Worm (Caenorhabditis elegans) whole organism, mixed stage, embryonic: ENCODE results near the gene pezo-1.

Experiments used
- elt-3 ChIP-seq: fragments of 150-350 bp; optimal IDR thresholded peaks from 2 replicates; lab custom pipeline; 2014; ENCODE audit warnings: missing biosample characterization, missing genetic modification characterization
- lin-13 ChIP-seq: fragments of 150-350 bp; optimal IDR thresholded peaks from 2 replicates; lab custom pipeline; 2014; ENCODE audit warnings: missing biosample characterization, missing genetic modification characterization
- lsy-2 ChIP-seq: fragments of 150-350 bp; optimal IDR thresholded peaks from 2 replicates; lab custom pipeline; 2014; ENCODE audit warnings: missing biosample characterization, missing genetic modification characterization
- mep-1 ChIP-seq: fragments of 150-350 bp; optimal IDR thresholded peaks from 2 replicates; lab custom pipeline; 2017; ENCODE audit warnings: missing biosample characterization, missing genetic modification reagents, missing genetic modification characterization, inconsistent platforms
- nhr-12 ChIP-seq: fragments of 150-350 bp; optimal IDR thresholded peaks from 2 replicates; lab custom pipeline; 2014; ENCODE audit warnings: missing biosample characterization, missing genetic modification characterization
- nhr-237 ChIP-seq: fragments of 150-350 bp; optimal IDR thresholded peaks from 2 replicates; lab custom pipeline; 2014; ENCODE audit warnings: missing biosample characterization, missing genetic modification characterization
- nhr-76 ChIP-seq: sonication (generic microtip); optimal IDR thresholded peaks from 2 replicates; lab custom pipeline; 2017; ENCODE audit warnings: missing biosample characterization, missing genetic modification characterization
- pha-4 ChIP-seq: fragments of 150-350 bp; optimal IDR thresholded peaks from 2 replicates; lab custom pipeline; 2018; ENCODE audit warnings: missing biosample characterization, missing genetic modification reagents, missing genetic modification characterization
- sem-2 ChIP-seq: fragments of 200-800 bp; sonication (Bioruptor generic); optimal IDR thresholded peaks from 2 replicates; lab custom pipeline; 2018; ENCODE audit warnings: mild to moderate bottlenecking, missing genetic modification characterization, missing compliant biosample characterization
- snpc-4 ChIP-seq: fragments of 150-350 bp; optimal IDR thresholded peaks from 2 replicates; lab custom pipeline; 2014; ENCODE audit warnings: missing biosample characterization, missing genetic modification characterization
- unc-62 ChIP-seq: fragments of 150-350 bp; optimal IDR thresholded peaks from 2 replicates; lab custom pipeline; 2014; ENCODE audit warnings: missing biosample characterization, missing genetic modification reagents, missing genetic modification characterization
- zip-8 ChIP-seq: fragments of 150-350 bp; optimal IDR thresholded peaks from 2 replicates; lab custom pipeline; 2014; ENCODE audit warnings: missing biosample characterization, missing genetic modification characterization
- ztf-11 ChIP-seq: fragments of 150-350 bp; optimal IDR thresholded peaks from 2 replicates; lab custom pipeline; 2014; ENCODE audit warnings: missing biosample characterization, missing genetic modification characterization

ce11 chrIV:9341591-9341990, 24.7 kb downstream of the pezo-1 start, which contains the start of gene vps-26:
- TF ChIP-seq unc-62 (GFP tag; lab: Kevin White, UChicago) (no peak), nhr-237 (tag; lab: Kevin White, UChicago) (no peak), pha-4 (tag; lab: Kevin White, UChicago) (no peak), lin-13 (no peak), snpc-4 (tag; lab: Kevin White, UChicago) (no peak), nhr-12 (tag; lab: Kevin White, UChicago) (no peak), mep-1 (peak; percentile 7), nhr-76 (tag; lab: Kevin White, UChicago) (no peak), lsy-2 (no peak), ztf-11 (tag; lab: Kevin White, UChicago) (no peak), elt-3 (tag; lab: Kevin White, UChicago) (no peak), zip-8 (tag; lab: Kevin White, UChicago) (no peak), sem-2 (GFP tag; lab: Kevin White, UChicago) (no peak)
